Worm (Caenorhabditis elegans): Measurements from ENCODE around the gene nhr-196.

DNA sequence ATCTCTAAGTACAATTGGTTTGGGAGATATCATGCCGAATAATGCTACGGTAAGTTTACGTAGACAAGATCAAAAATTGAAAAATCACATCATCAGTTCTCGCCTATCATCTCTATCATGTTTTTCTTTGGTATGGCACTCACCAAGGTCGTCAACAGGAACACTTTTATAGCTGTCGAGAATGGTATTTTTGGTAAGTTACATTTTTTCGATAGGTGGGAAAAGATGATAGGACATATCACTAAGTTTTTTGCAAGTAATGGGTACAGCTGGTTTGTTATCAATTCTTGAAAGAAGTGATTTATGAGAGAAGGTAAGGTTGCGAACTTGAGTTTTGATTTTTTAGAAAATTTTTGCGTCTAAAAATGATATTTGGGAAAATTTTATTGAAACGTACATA, 22.5 kb downstream of the nhr-196 start:
- TF ChIP-seq hlh-15 (tag; optimal IDR thresholded peaks at IDR 0.05) = no peak
- no peak for TF ChIP-seq dve-1 (tag; optimal IDR thresholded peaks at IDR 0.05)
- TF ChIP-seq pqm-1 (tag; optimal IDR thresholded peaks at IDR 0.05) = no peak
- no peak for TF ChIP-seq unc-42 (tag; optimal IDR thresholded peaks at IDR 0.05)
- TF ChIP-seq dmd-4 (tag; optimal IDR thresholded peaks at IDR 0.05; ENCODE audit: borderline replicate concordance) = no peak
- no peak for TF ChIP-seq fkh-10 (GFP tag; optimal IDR thresholded peaks at IDR 0.05)
- TF ChIP-seq pros-1 (tag; optimal IDR thresholded peaks at IDR 0.05) = no peak
- TF ChIP-seq ama-1 (optimal IDR thresholded peaks at IDR 0.05) = no peak
